Fruit fly (Drosophila melanogaster): ENCODE measurements around the gene Fkbp39.

dm6 chr3R:15339111-15339510, 6.2 kb upstream of the Fkbp39 start:
- TF ChIP-seq eyg (GFP tag; optimal IDR thresholded peaks at IDR 0.05) (no peak), CG12299 (tag; optimal IDR thresholded peaks at IDR 0.05) (no peak), CG17328 (GFP tag; IDR thresholded peaks at IDR 0.05) (no peak), Hmr (GFP tag; optimal IDR thresholded peaks at IDR 0.05) (no peak), Elba2 (GFP tag; optimal IDR thresholded peaks at IDR 0.05) (no peak), Mad (GFP tag; optimal IDR thresholded peaks at IDR 0.05) (no peak), dm (GFP tag; optimal IDR thresholded peaks at IDR 0.05) (no peak), croc (GFP tag; conservative IDR thresholded peaks at IDR 0.05) (no peak), Kr (GFP tag; optimal IDR thresholded peaks at IDR 0.05) (no peak), Atf6 (GFP tag; IDR thresholded peaks at IDR 0.05) (no peak), CG6272 (GFP tag; IDR thresholded peaks at IDR 0.05) (no peak), Lpt (GFP tag; optimal IDR thresholded peaks at IDR 0.05) (no peak)

Measured in whole organism, embryonic.